Worm (Caenorhabditis elegans): ENCODE data around the gene T25B2.4.

ce11 chrX:6204696-6205232 lies 26.7 kb downstream of the T25B2.4 start, which contains the start of gene bca-1:
- TF ChIP-seq elt-1 (tag; optimal IDR thresholded peaks at IDR 0.05; ENCODE audit: borderline replicate concordance, insufficient read depth) (no peak), snpc-4 (tag; optimal IDR thresholded peaks at IDR 0.05) (no peak), mep-1 (tag; optimal IDR thresholded peaks at IDR 0.05) (no peak), nhr-237 (tag; optimal IDR thresholded peaks at IDR 0.05) (no peak), unc-62 (GFP tag; optimal IDR thresholded peaks at IDR 0.05) (no peak), blmp-1 (tag; optimal IDR thresholded peaks at IDR 0.05) (no peak), lsy-2 (tag; optimal IDR thresholded peaks at IDR 0.05) (no peak), unc-39 (tag; optimal IDR thresholded peaks at IDR 0.05) (no peak), lin-13 (tag; optimal IDR thresholded peaks at IDR 0.05) (no peak), pha-4 (tag; optimal IDR thresholded peaks at IDR 0.05) (no peak)
